Worm (Caenorhabditis elegans) whole organism, L3 larva: Measurements from ENCODE around the gene F14H12.3.

Source experiments
- ceh-82 ChIP-seq: fragments of 150-350 bp; optimal IDR thresholded peaks from 2 replicates; lab custom pipeline; 2014; ENCODE audit warnings: missing biosample characterization, missing genetic modification characterization
- ceh-9 ChIP-seq: sonication (generic microtip); optimal IDR thresholded peaks from 2 replicates; lab custom pipeline; 2018; ENCODE audit warnings: missing biosample characterization, missing genetic modification characterization
- daf-12 ChIP-seq: fragments of 150-350 bp; optimal IDR thresholded peaks from 2 replicates; lab custom pipeline; 2014; ENCODE audit warnings: missing biosample characterization, missing genetic modification reagents, missing genetic modification characterization
- egl-27 ChIP-seq: sonication (generic microtip); optimal IDR thresholded peaks from 4 replicates; lab custom pipeline; 2017; ENCODE audit warnings: missing biosample characterization, missing genetic modification reagents, missing genetic modification characterization
- fkh-10 ChIP-seq: sonication (generic microtip); optimal IDR thresholded peaks from 2 replicates; lab custom pipeline; 2017; ENCODE audit warnings: missing biosample characterization, missing genetic modification reagents, missing genetic modification characterization
- jun-1 ChIP-seq: fragments of 150-350 bp; optimal IDR thresholded peaks from 2 replicates; lab custom pipeline; 2014; ENCODE audit warnings: missing biosample characterization, missing genetic modification reagents, missing genetic modification characterization
- nfya-1 ChIP-seq: sonication (generic microtip); optimal IDR thresholded peaks from 2 replicates; lab custom pipeline; 2017; ENCODE audit warnings: missing genetic modification characterization, mild to moderate bottlenecking, missing compliant biosample characterization, antibody characterized with exemption, moderate library complexity; ENCODE audit not compliant: insufficient read depth
- nhr-11 ChIP-seq: fragments of 150-350 bp; optimal IDR thresholded peaks from 2 replicates; lab custom pipeline; 2014; ENCODE audit warnings: missing biosample characterization, missing genetic modification characterization
- nhr-12 ChIP-seq: fragments of 150-350 bp; optimal IDR thresholded peaks from 2 replicates; lab custom pipeline; 2014; ENCODE audit warnings: missing biosample characterization, missing genetic modification characterization
- pqm-1 ChIP-seq: fragments of 150-350 bp; optimal IDR thresholded peaks from 2 replicates; lab custom pipeline; 2017; ENCODE audit warnings: missing biosample characterization, missing genetic modification characterization, inconsistent platforms
- sea-2 ChIP-seq: fragments of 150-350 bp; sonication (generic microtip); optimal IDR thresholded peaks from 4 replicates; lab custom pipeline; 2014; ENCODE audit warnings: missing biosample characterization, missing genetic modification reagents, missing genetic modification characterization
- tbx-2 ChIP-seq: sonication (generic microtip); optimal IDR thresholded peaks from 2 replicates; lab custom pipeline; 2016; ENCODE audit warnings: mild to moderate bottlenecking, missing genetic modification characterization, missing compliant biosample characterization
- unc-62 ChIP-seq: fragments of 150-350 bp; sonication (generic microtip); optimal IDR thresholded peaks from 4 replicates; lab custom pipeline; 2014; ENCODE audit warnings: missing biosample characterization, missing genetic modification reagents, missing genetic modification characterization

DNA sequence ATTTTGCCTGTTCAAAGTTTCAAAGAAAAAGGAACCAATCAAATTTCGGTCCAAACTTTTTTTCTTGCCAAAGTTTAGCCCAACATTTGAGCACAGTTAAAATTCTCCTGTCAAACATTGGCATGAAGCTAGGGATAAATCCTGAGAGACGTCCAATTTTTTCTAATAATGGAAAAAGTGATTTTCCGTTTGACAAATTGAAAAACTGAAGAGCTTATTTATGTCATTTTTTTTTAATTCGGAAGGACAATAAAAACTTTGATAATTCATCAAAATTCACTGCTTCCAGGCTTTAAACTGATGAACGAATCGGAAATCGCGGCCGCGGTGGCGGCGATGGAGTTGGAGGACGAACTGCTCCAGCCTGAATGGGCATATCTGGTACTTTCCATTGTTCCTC, 23.5 kb upstream of the F14H12.3 start, which contains the start of gene dop-6:
- TF ChIP-seq egl-27 (no peak), sea-2 (GFP tag; lab: Kevin White, UChicago) (no peak), fkh-10 (GFP tag; lab: Kevin White, UChicago) (no peak), nhr-12 (no peak), ceh-82 (tag; lab: Kevin White, UChicago) (no peak), tbx-2 (tag; lab: Kevin White, UChicago) (no peak), daf-12 (tag; lab: Kevin White, UChicago) (no peak), unc-62 (GFP tag; lab: Kevin White, UChicago) (no peak), nhr-11 (no peak), pqm-1 (no peak), nfya-1 (tag; lab: Kevin White, UChicago) (no peak), jun-1 (no peak), ceh-9 (no peak)
